Fruit fly (Drosophila melanogaster) whole organism, wandering third instar larva: Measurements from ENCODE around the gene Dad.

Source experiments
- Abd-B ChIP-seq: fragments of >200 bp; optimal IDR thresholded peaks from 2 replicates; lab custom pipeline; 2017; ENCODE audit warnings: missing biosample characterization, missing genetic modification characterization
- CG9705 ChIP-seq: fragments of 200-800 bp; sonication (Bioruptor generic); optimal IDR thresholded peaks from 2 replicates; lab custom pipeline; 2018; ENCODE audit warnings: missing biosample characterization, mild to moderate bottlenecking, missing genetic modification characterization
- Dfd ChIP-seq: fragments of >200 bp; optimal IDR thresholded peaks from 2 replicates; lab custom pipeline; 2017; ENCODE audit warnings: missing biosample characterization, missing genetic modification characterization
- Dif ChIP-seq: fragments of 200-275, 200-300 bp; sonication (Bioruptor generic); optimal IDR thresholded peaks from 2 replicates; lab custom pipeline; 2018; ENCODE audit warnings: missing biosample characterization, missing genetic modification characterization; ENCODE audit not compliant: partially characterized antibody
- GATAd ChIP-seq: sonication (Bioruptor generic); optimal IDR thresholded peaks from 2 replicates; lab custom pipeline; 2016; ENCODE audit warnings: missing biosample characterization, missing genetic modification characterization
- Hnf4 ChIP-seq: fragments of 200-800 bp; sonication (Bioruptor generic); optimal IDR thresholded peaks from 2 replicates; lab custom pipeline; 2016; ENCODE audit warnings: missing biosample characterization, mild to moderate bottlenecking, missing genetic modification characterization
- Hr78 ChIP-seq: fragments of >200 bp; optimal IDR thresholded peaks from 2 replicates; lab custom pipeline; 2017; ENCODE audit warnings: missing biosample characterization, missing genetic modification characterization
- Hr83 ChIP-seq: fragments of 200-300 bp; sonication (Bioruptor generic); optimal IDR thresholded peaks from 2 replicates; lab custom pipeline; 2016; ENCODE audit warnings: missing biosample characterization, mild to moderate bottlenecking, missing genetic modification characterization, moderate library complexity; ENCODE audit not compliant: poor library complexity, severe bottlenecking
- Jra ChIP-seq: sonication (Bioruptor generic); optimal IDR thresholded peaks from 2 replicates; lab custom pipeline; 2016; ENCODE audit warnings: missing biosample characterization, missing genetic modification characterization
- Mio ChIP-seq: sonication (Bioruptor generic); optimal IDR thresholded peaks from 2 replicates; lab custom pipeline; 2016; ENCODE audit warnings: missing biosample characterization, missing genetic modification characterization
- Myc ChIP-seq: fragments of >200 bp; optimal IDR thresholded peaks from 2 replicates; lab custom pipeline; 2017
- OdsH ChIP-seq: fragments of 200-800 bp; sonication (Bioruptor generic); optimal IDR thresholded peaks from 2 replicates; lab custom pipeline; 2016; ENCODE audit warnings: missing biosample characterization, mild to moderate bottlenecking, missing genetic modification characterization
- Rel ChIP-seq, 2 experiments: fragments of 200-800 bp; sonication (Bioruptor generic) in 1 of 2; optimal IDR thresholded peaks; 2 replicates in 1 of 2; 3 replicates in 1 of 2; lab custom pipeline; 2016 to 2019; ENCODE audit warnings: mild to moderate bottlenecking in 2 of 2, missing biosample characterization in 2 of 2, missing genetic modification characterization in 2 of 2, moderate library complexity in 1 of 2
- Sp1 ChIP-seq: fragments of 200-800 bp; sonication (Bioruptor generic); optimal IDR thresholded peaks from 3 replicates; lab custom pipeline; 2019; ENCODE audit warnings: missing biosample characterization, mild to moderate bottlenecking, missing genetic modification characterization, moderate library complexity
- Vsx2 ChIP-seq: fragments of 200-300, 225-300 bp; sonication (Bioruptor generic); optimal IDR thresholded peaks from 2 replicates; lab custom pipeline; 2018; ENCODE audit warnings: missing biosample characterization, missing genetic modification characterization; ENCODE audit not compliant: partially characterized antibody
- brk ChIP-seq: fragments of 200-800 bp; sonication (Bioruptor generic); optimal IDR thresholded peaks from 2 replicates; lab custom pipeline; 2016; ENCODE audit warnings: missing biosample characterization, mild to moderate bottlenecking, missing genetic modification characterization
- dl ChIP-seq, 2 experiments: fragments of 175-275, 200-275 bp in 1 of 2; fragments of 200-275 bp in 1 of 2; sonication (Bioruptor generic); optimal IDR thresholded peaks; lab custom pipeline; 2018; ENCODE audit warnings: mild to moderate bottlenecking in 2 of 2, missing biosample characterization in 2 of 2, missing genetic modification characterization in 2 of 2, moderate library complexity in 2 of 2; ENCODE audit not compliant: partially characterized antibody in 2 of 2, insufficient read depth in 1 of 2
- ey ChIP-seq: fragments of 200-800 bp; sonication (Bioruptor generic); optimal IDR thresholded peaks from 2 replicates; lab custom pipeline; 2016; ENCODE audit warnings: missing biosample characterization, missing genetic modification characterization
- fru ChIP-seq: fragments of 200-800 bp; sonication (Bioruptor generic); optimal IDR thresholded peaks from 3 replicates; lab custom pipeline; 2016; ENCODE audit warnings: missing biosample characterization, mild to moderate bottlenecking, missing genetic modification characterization
- h ChIP-seq: fragments of 200-800 bp; sonication (Bioruptor generic); optimal IDR thresholded peaks from 3 replicates; lab custom pipeline; 2016; ENCODE audit warnings: missing biosample characterization, mild to moderate bottlenecking, missing genetic modification characterization
- jim ChIP-seq: fragments of 175-275, 200-325 bp; sonication (Bioruptor generic); optimal IDR thresholded peaks from 2 replicates; lab custom pipeline; 2016; ENCODE audit warnings: missing biosample characterization, mild to moderate bottlenecking, missing genetic modification characterization
- lola ChIP-seq: fragments of >200 bp; optimal IDR thresholded peaks from 2 replicates; lab custom pipeline; 2017; ENCODE audit warnings: missing biosample characterization, missing genetic modification characterization
- psq ChIP-seq: fragments of 200-800 bp; sonication (Bioruptor generic); optimal IDR thresholded peaks from 3 replicates; lab custom pipeline; 2017; ENCODE audit warnings: missing biosample characterization, mild to moderate bottlenecking, missing genetic modification characterization, moderate library complexity
- rgr ChIP-seq: fragments of 200-800 bp; sonication (Bioruptor generic); optimal IDR thresholded peaks from 3 replicates; lab custom pipeline; 2016; ENCODE audit warnings: missing biosample characterization, mild to moderate bottlenecking, missing genetic modification characterization
- sage ChIP-seq: fragments of 200-800 bp; sonication (Bioruptor generic); optimal IDR thresholded peaks from 2 replicates; lab custom pipeline; 2016; ENCODE audit warnings: missing biosample characterization, mild to moderate bottlenecking, missing genetic modification characterization

Dad gene

dm6 chr3R:17085029-17085807 is 31.4 kb downstream of the Dad start, which contains the start of gene GckIII:
Gene GckIII (plus strand): TSS chr3R:17085513.
- TF ChIP-seq Rel (GFP tag; optimal IDR thresholded peaks at IDR 0.05; lab: Kevin White, UChicago), result no peak
- peak; percentile 5 for TF ChIP-seq Rel (tag; optimal IDR thresholded peaks at IDR 0.05; lab: Kevin White, UChicago)
- no peak for TF ChIP-seq Myc (lab: Kevin White, UChicago)
- no peak for TF ChIP-seq h (GFP tag; lab: Kevin White, UChicago)
- no peak for TF ChIP-seq Dif
- no peak for TF ChIP-seq dl (GFP tag; optimal IDR thresholded peaks at IDR 0.05; lab: Kevin White, UChicago; ENCODE audit: insufficient read depth in 1 of 2, partially characterized antibody in 2 of 2)
- TF ChIP-seq jim (GFP tag; lab: Kevin White, UChicago), result no peak
- TF ChIP-seq Hr78 (GFP tag; lab: Kevin White, UChicago), result no peak
- TF ChIP-seq GATAd (GFP tag; lab: Kevin White, UChicago), result no peak
- TF ChIP-seq ey, result no peak

- TF ChIP-seq Rel (GFP tag; optimal IDR thresholded peaks at IDR 0.05; lab: Kevin White, UChicago) (no peak), Rel (tag; optimal IDR thresholded peaks at IDR 0.05; lab: Kevin White, UChicago) (peak; percentile 83), Dif (peak; percentile 32), Sp1 (GFP tag; lab: Kevin White, UChicago) (no peak)
Measured at dm6 chr3R:17087977-17088618, 34.3 kb downstream of the Dad start, which contains the start of gene cal1. Gene cal1 (plus strand): TSS chr3R:17088280.

dm6 chr3R:17108881-17109280 is 55.1 kb downstream of the Dad start:
- TF ChIP-seq jim (GFP tag; lab: Kevin White, UChicago) (no peak), Myc (lab: Kevin White, UChicago) (peak; percentile 58)
- TF ChIP-seq, all 38 proteins: peak for 1

- TF ChIP-seq fru, result no peak
- TF ChIP-seq lola, result no peak
- no peak for TF ChIP-seq Abd-B (GFP tag; lab: Kevin White, UChicago)
- TF ChIP-seq Vsx2, result peak; percentile 35
- TF ChIP-seq OdsH, result no peak
- peak; percentile 58 for TF ChIP-seq h (GFP tag; lab: Kevin White, UChicago)
- no peak for TF ChIP-seq Hr83 (GFP tag; lab: Kevin White, UChicago)
- TF ChIP-seq CG9705 (GFP tag; lab: Kevin White, UChicago), result no peak
- TF ChIP-seq Rel (GFP tag; optimal IDR thresholded peaks at IDR 0.05; lab: Kevin White, UChicago), result no peak
- peak; percentile 62 for TF ChIP-seq Rel (tag; optimal IDR thresholded peaks at IDR 0.05; lab: Kevin White, UChicago)
- no peak for TF ChIP-seq Myc (lab: Kevin White, UChicago)
- no peak for TF ChIP-seq Dif
- no peak for TF ChIP-seq ey
- TF ChIP-seq, all 38 proteins: peak for 3
Measured at dm6 chr3R:17110880-17111726, 57.3 kb downstream of the Dad start.

dm6 chr3R:17115668-17116067 is 61.9 kb downstream of the Dad start:
- no peak for TF ChIP-seq psq (GFP tag; lab: Kevin White, UChicago)
- no peak for TF ChIP-seq ey
- TF ChIP-seq jim (GFP tag; lab: Kevin White, UChicago), result no peak
- TF ChIP-seq h (GFP tag; lab: Kevin White, UChicago), result peak; percentile 40
- TF ChIP-seq Hnf4, result peak; percentile 3
- no peak for TF ChIP-seq Mio
- TF ChIP-seq rgr (GFP tag; lab: Kevin White, UChicago), result no peak
- TF ChIP-seq brk (GFP tag; lab: Kevin White, UChicago), result peak; percentile 24
- TF ChIP-seq Hr83 (GFP tag; lab: Kevin White, UChicago), result peak; percentile 61
- no peak for TF ChIP-seq Jra (GFP tag; lab: Kevin White, UChicago)
- TF ChIP-seq Dfd (GFP tag; lab: Kevin White, UChicago), result no peak
- no peak for TF ChIP-seq dl (GFP tag; optimal IDR thresholded peaks at IDR 0.05; lab: Kevin White, UChicago; ENCODE audit: insufficient read depth in 1 of 2, partially characterized antibody in 2 of 2)
- TF ChIP-seq sage (GFP tag; lab: Kevin White, UChicago), result peak; percentile 42
